Worm (Caenorhabditis elegans) whole organism, L4 larva: ENCODE data around the gene T10H4.13.

ENCODE experiments used
- F37D6.2 ChIP-seq: sonication (generic microtip); optimal IDR thresholded peaks from 2 replicates; lab custom pipeline; 2016; ENCODE audit warnings: mild to moderate bottlenecking, missing genetic modification characterization, missing compliant biosample characterization
- lin-39 ChIP-seq: fragments of 150-350 bp; optimal IDR thresholded peaks from 2 replicates; lab custom pipeline; 2014; ENCODE audit warnings: missing biosample characterization, missing genetic modification reagents, missing genetic modification characterization
- skn-1 ChIP-seq: fragments of 150-350 bp; optimal IDR thresholded peaks from 2 replicates; lab custom pipeline; 2014; ENCODE audit warnings: missing biosample characterization, missing genetic modification characterization

ce11 chrV:15223668-15224067 lies 43.6 kb downstream of the T10H4.13 start, which contains the start of gene srw-24:
- no peak for TF ChIP-seq lin-39
- TF ChIP-seq F37D6.2 (tag; lab: Kevin White, UChicago): no peak
- no peak for TF ChIP-seq skn-1 (tag; lab: Kevin White, UChicago)
